Worm (Caenorhabditis elegans): ENCODE measurements around the gene vha-2.
A peak's percentile ranks its signal among the peaks of the same experiment; 100 is the strongest.

Gene vha-2

DNA sequence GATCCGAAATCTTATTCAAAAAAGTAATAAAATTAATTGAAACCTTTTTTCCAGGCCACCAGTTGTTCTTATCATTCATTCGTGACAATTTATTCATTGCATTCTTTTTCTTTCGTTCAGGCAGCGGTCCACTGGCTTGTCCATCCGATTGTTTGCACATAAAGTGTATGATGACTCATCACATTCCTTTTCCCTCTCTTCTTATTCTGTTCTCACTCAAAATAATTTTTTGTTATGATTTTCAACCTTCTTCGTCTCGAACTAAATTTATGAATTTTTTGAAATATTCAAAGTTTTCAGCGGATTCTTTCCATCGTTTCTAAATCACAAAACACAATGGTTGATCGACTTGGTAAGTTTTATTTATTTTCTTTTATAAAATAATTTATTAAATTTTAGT, 48.5 kb downstream of the vha-2 start, which contains the start of gene ZK632.12:
Gene ZK632.12 (plus strand): TSS at position 301 of the 400 bp plus-strand sequence.
- TF ChIP-seq nhr-6 (tag; optimal IDR thresholded peaks at IDR 0.05) (peak; percentile 48), aha-1 (tag) (peak; percentile 33), F44E2.7 (GFP tag; IDR thresholded peaks at IDR 0.05) (no peak), nhr-102 (tag; optimal IDR thresholded peaks at IDR 0.05) (no peak), lsy-2 (tag; optimal IDR thresholded peaks at IDR 0.05) (peak in 1 of 2 experiments; percentile 15), ceh-32 (tag; optimal IDR thresholded peaks at IDR 0.05; ENCODE audit: poor library complexity) (no peak), dmd-9 (GFP tag; IDR thresholded peaks at IDR 0.05) (no peak), pha-4 (GFP tag; IDR thresholded peaks at IDR 0.05) (no peak), pha-4 (tag; optimal IDR thresholded peaks at IDR 0.05) (peak; percentile 20), dve-1 (tag; optimal IDR thresholded peaks at IDR 0.05; ENCODE audit: insufficient read depth) (peak; percentile 19)

ce11 chrIII:9832569-9832968, 50.6 kb downstream of the vha-2 start:
- TF ChIP-seq ztf-11 (tag; optimal IDR thresholded peaks at IDR 0.05) (no peak), unc-130 (GFP tag; optimal IDR thresholded peaks at IDR 0.05) (peak; percentile 2), lin-38 (GFP tag; IDR thresholded peaks at IDR 0.05) (peak; percentile 42), fos-1 (tag; optimal IDR thresholded peaks at IDR 0.05) (no peak), nhr-76 (tag; optimal IDR thresholded peaks at IDR 0.05) (no peak), daf-19 (GFP tag; conservative IDR thresholded peaks at IDR 0.05) (no peak)

All from whole organism, L4 larva.